Worm (Caenorhabditis elegans) whole organism, L2 larva: Measurements from ENCODE around the gene C24D10.2.

ENCODE experiments used
- F13H6.1 ChIP-seq: sonication (generic microtip); optimal IDR thresholded peaks from 2 replicates; lab custom pipeline; 2016; ENCODE audit warnings: missing genetic modification characterization, missing compliant biosample characterization
- R02D3.7 ChIP-seq: fragments of 150-350 bp; optimal IDR thresholded peaks from 2 replicates; lab custom pipeline; 2014; ENCODE audit warnings: missing biosample characterization, missing genetic modification characterization
- Y55F3AM.14 ChIP-seq: fragments of 200-800 bp; sonication (Bioruptor generic); optimal IDR thresholded peaks from 2 replicates; lab custom pipeline; 2018; ENCODE audit warnings: mild to moderate bottlenecking, missing genetic modification characterization, missing compliant biosample characterization
- alr-1 ChIP-seq: fragments of 150-350 bp; optimal IDR thresholded peaks from 2 replicates; lab custom pipeline; 2014; ENCODE audit warnings: missing biosample characterization, missing genetic modification characterization
- aly-2 ChIP-seq: fragments of 150-350 bp; optimal IDR thresholded peaks from 2 replicates; lab custom pipeline; 2014; ENCODE audit warnings: missing biosample characterization, missing genetic modification characterization
- crh-2 ChIP-seq: sonication (generic microtip); optimal IDR thresholded peaks from 2 replicates; lab custom pipeline; 2017; ENCODE audit warnings: missing biosample characterization, missing genetic modification characterization
- dmd-4 ChIP-seq: sonication (generic microtip); optimal IDR thresholded peaks from 2 replicates; lab custom pipeline; 2017; ENCODE audit warnings: missing biosample characterization, missing genetic modification characterization
- gmeb-1 ChIP-seq: fragments of 150-350 bp; optimal IDR thresholded peaks from 2 replicates; lab custom pipeline; 2014; ENCODE audit warnings: missing biosample characterization, missing genetic modification characterization
- lin-11 ChIP-seq: fragments of 150-350 bp; sonication (generic microtip); optimal IDR thresholded peaks from 2 replicates; lab custom pipeline; 2014; ENCODE audit warnings: missing biosample characterization, missing genetic modification characterization, inconsistent platforms, mixed read lengths
- lin-13 ChIP-seq: fragments of 150-350 bp; optimal IDR thresholded peaks from 2 replicates; lab custom pipeline; 2014; ENCODE audit warnings: missing biosample characterization, missing genetic modification reagents, missing genetic modification characterization
- mbf-1 ChIP-seq: sonication (generic microtip); optimal IDR thresholded peaks from 2 replicates; lab custom pipeline; 2017; ENCODE audit warnings: missing biosample characterization, missing genetic modification characterization
- mdl-1 ChIP-seq, 2 experiments: fragments of 150-350 bp in 1 of 2; sonication (generic microtip) in 1 of 2; optimal IDR thresholded peaks; 2 replicates each; lab custom pipeline; 2017; ENCODE audit warnings: missing biosample characterization in 2 of 2, missing genetic modification characterization in 2 of 2
- nhr-11 ChIP-seq: fragments of 150-350 bp; optimal IDR thresholded peaks from 2 replicates; lab custom pipeline; 2014; ENCODE audit warnings: missing biosample characterization, missing genetic modification characterization
- nhr-129 ChIP-seq: fragments of 150-350 bp; optimal IDR thresholded peaks from 2 replicates; lab custom pipeline; 2014; ENCODE audit warnings: missing biosample characterization, missing genetic modification characterization
- nhr-23 ChIP-seq: fragments of 150-350 bp; optimal IDR thresholded peaks from 2 replicates; lab custom pipeline; 2014; ENCODE audit warnings: missing biosample characterization, missing genetic modification reagents, missing genetic modification characterization
- unc-39 ChIP-seq: fragments of 150-350 bp; optimal IDR thresholded peaks from 2 replicates; lab custom pipeline; 2014; ENCODE audit warnings: missing biosample characterization, missing genetic modification characterization
- unc-55 ChIP-seq: fragments of 150-350 bp; sonication (generic microtip); optimal IDR thresholded peaks from 3 replicates; lab custom pipeline; 2014; ENCODE audit warnings: missing biosample characterization, missing genetic modification reagents, missing genetic modification characterization
- unc-62 ChIP-seq: fragments of 150-350 bp; optimal IDR thresholded peaks from 2 replicates; lab custom pipeline; 2014; ENCODE audit warnings: missing biosample characterization, missing genetic modification reagents, missing genetic modification characterization
- zag-1 ChIP-seq: fragments of 150-350 bp; optimal IDR thresholded peaks from 2 replicates; lab custom pipeline; 2014; ENCODE audit warnings: missing biosample characterization, missing genetic modification characterization
- ztf-1 ChIP-seq: fragments of 200-800 bp; sonication (Bioruptor generic); conservative IDR thresholded peaks from 2 replicates; pipeline ENCODE4 v1.3.6; 2022; ENCODE audit warnings: missing genetic modification characterization, missing compliant biosample characterization
- ztf-11 ChIP-seq: sonication (generic microtip); optimal IDR thresholded peaks from 2 replicates; lab custom pipeline; 2017; ENCODE audit warnings: missing biosample characterization, missing genetic modification characterization

Gene C24D10.2

DNA sequence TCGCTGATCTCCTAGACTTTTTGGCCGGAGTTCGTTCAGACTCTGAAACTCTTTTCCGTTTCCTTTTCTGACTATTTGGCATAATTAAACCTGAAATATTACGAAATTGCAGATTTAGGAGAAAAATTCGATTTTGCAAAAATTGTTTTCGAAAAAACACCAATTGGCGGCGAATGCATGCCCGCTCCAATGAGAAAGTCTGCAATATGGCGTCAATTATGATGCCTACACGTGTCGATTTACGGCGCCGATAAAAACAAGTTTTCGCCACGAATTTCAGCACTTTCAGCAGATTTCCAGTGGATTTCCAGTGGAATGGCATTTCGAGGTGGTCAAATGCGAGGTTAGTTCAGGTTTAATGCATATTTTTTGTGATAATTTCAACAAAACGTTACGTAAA lies 46.3 kb downstream of the C24D10.2 start, which contains the start of the genes Y59E9AL.36 and nbet-1 (continued):
- peak in 1 of 2 experiments; percentile 36 for TF ChIP-seq mdl-1 (tag; optimal IDR thresholded peaks at IDR 0.05; lab: Kevin White, UChicago)
- TF ChIP-seq zag-1, result peak; percentile 4

DNA sequence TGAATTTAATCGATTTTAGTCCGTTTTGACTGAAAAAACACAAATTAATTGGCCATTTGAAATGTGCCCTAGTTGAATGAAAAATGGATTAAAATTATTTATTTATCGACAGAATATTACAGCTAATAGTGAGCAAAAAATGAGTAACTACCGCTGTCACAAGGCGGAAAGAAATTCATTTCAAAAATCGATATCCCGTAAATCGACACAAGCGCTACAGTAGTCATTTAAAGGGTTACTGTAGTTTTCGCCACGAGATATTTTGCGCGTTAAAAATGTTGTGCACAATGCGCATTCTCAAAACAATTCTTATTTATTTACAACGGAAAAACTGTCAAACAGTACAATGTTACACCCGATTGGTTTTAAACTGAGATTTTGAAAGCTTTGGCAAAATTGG lies 47.5 kb downstream of the C24D10.2 start:
- no peak for TF ChIP-seq unc-39
- TF ChIP-seq nhr-129 (tag; lab: Kevin White, UChicago), result no peak
- TF ChIP-seq ztf-11 (tag; lab: Kevin White, UChicago), result no peak
- no peak for TF ChIP-seq nhr-11 (tag; lab: Kevin White, UChicago)
- TF ChIP-seq R02D3.7 (tag; lab: Kevin White, UChicago), result no peak
- TF ChIP-seq dmd-4 (tag; lab: Kevin White, UChicago), result no peak
- TF ChIP-seq Y55F3AM.14 (GFP tag; lab: Kevin White, UChicago), result no peak
- no peak for TF ChIP-seq lin-11
- TF ChIP-seq aly-2, result no peak
- TF ChIP-seq mbf-1 (tag; lab: Kevin White, UChicago), result no peak
- no peak for TF ChIP-seq unc-62 (GFP tag; lab: Kevin White, UChicago)
- TF ChIP-seq lin-13, result no peak
- no peak for TF ChIP-seq crh-2 (tag; lab: Kevin White, UChicago)
- TF ChIP-seq unc-55 (GFP tag; lab: Kevin White, UChicago), result no peak
- TF ChIP-seq nhr-23 (tag; lab: Kevin White, UChicago), result no peak
- no peak for TF ChIP-seq gmeb-1
- TF ChIP-seq alr-1 (tag; lab: Kevin White, UChicago), result no peak
- TF ChIP-seq F13H6.1 (tag; lab: Kevin White, UChicago), result no peak
- TF ChIP-seq ztf-1 (GFP tag; lab: Robert Waterston, UW), result no peak
